Fruit fly (Drosophila melanogaster): ENCODE data around the gene Eig71Ee.

- TF ChIP-seq CG11762 (GFP tag; optimal IDR thresholded peaks at IDR 0.05; ENCODE audit: insufficient read depth) (no peak), Hr39 (GFP tag; optimal IDR thresholded peaks at IDR 0.05) (no peak), CG8119 (GFP tag; IDR thresholded peaks at IDR 0.05) (no peak), Sox15 (GFP tag; optimal IDR thresholded peaks at IDR 0.05) (no peak)
Observed at dm6 chr3L:15697916-15698315, 42.1 kb upstream of the Eig71Ee start.

Data from whole organism, prepupa.